Fruit fly (Drosophila melanogaster) whole organism, embryonic: ENCODE results near the gene CG10841.

Source experiments
- B-H2 ChIP-seq: fragments of 200-800 bp; sonication (Bioruptor generic); optimal IDR thresholded peaks from 2 replicates; lab custom pipeline; 2018; ENCODE audit warnings: missing biosample characterization, mild to moderate bottlenecking, missing genetic modification characterization
- CG12942 ChIP-seq: fragments of 200-800 bp; sonication (Bioruptor generic); optimal IDR thresholded peaks from 3 replicates; lab custom pipeline; 2016; ENCODE audit warnings: missing biosample characterization, missing genetic modification characterization
- CG18011 ChIP-seq: fragments of 200-800 bp; sonication (Bioruptor generic); optimal IDR thresholded peaks from 2 replicates; lab custom pipeline; 2017; ENCODE audit warnings: missing biosample characterization, missing genetic modification characterization, mild to moderate bottlenecking, moderate library complexity, missing genotype
- CG18476 ChIP-seq: fragments of 200-800 bp; sonication (Bioruptor generic); optimal IDR thresholded peaks from 2 replicates; lab custom pipeline; 2016; ENCODE audit warnings: missing biosample characterization, mild to moderate bottlenecking, missing genetic modification characterization
- GATAe ChIP-seq: fragments of 200-800 bp; sonication (Bioruptor generic); conservative IDR thresholded peaks from 2 replicates; pipeline ENCODE4 v1.3.6; 2022; ENCODE audit warnings: missing biosample characterization, missing genetic modification characterization
- Sry-δ ChIP-seq: fragments of 200-800 bp; sonication (Bioruptor generic); optimal IDR thresholded peaks from 2 replicates; lab custom pipeline; 2016; ENCODE audit warnings: missing biosample characterization, missing genetic modification characterization
- corto ChIP-seq: fragments of 200-800 bp; sonication (Bioruptor generic); optimal IDR thresholded peaks from 2 replicates; lab custom pipeline; 2016; ENCODE audit warnings: missing biosample characterization, mild to moderate bottlenecking, missing genetic modification characterization, moderate library complexity
- danr ChIP-seq: fragments of 200-800 bp; sonication (Bioruptor generic); IDR thresholded peaks from 2 replicates; pipeline ENCODE4 v1.3.6; 2022; ENCODE audit warnings: missing biosample characterization, missing genetic modification characterization
- dimm ChIP-seq: fragments of 200-800 bp; sonication (Bioruptor generic); IDR thresholded peaks from 2 replicates; pipeline ENCODE4 v1.3.6; 2022; ENCODE audit warnings: missing biosample characterization, missing genetic modification characterization
- pzg ChIP-seq: fragments of 200-800 bp; sonication (Bioruptor generic); optimal IDR thresholded peaks from 3 replicates; lab custom pipeline; 2018; ENCODE audit warnings: missing biosample characterization, mild to moderate bottlenecking, missing genetic modification characterization, moderate library complexity
- zen ChIP-seq: fragments of 200-800 bp; sonication (Bioruptor generic); optimal IDR thresholded peaks from 3 replicates; lab custom pipeline; 2018; ENCODE audit warnings: missing biosample characterization, mild to moderate bottlenecking, missing genetic modification characterization, moderate library complexity
- zen2 ChIP-seq: fragments of 200-800 bp; sonication (Bioruptor generic); IDR thresholded peaks from 3 replicates; pipeline ENCODE4 v1.3.6; 2022; ENCODE audit warnings: missing biosample characterization, missing genetic modification characterization; ENCODE audit not compliant: partially characterized antibody

The CG10841 gene

dm6 chr3R:13683624-13684568 is 52.2 kb downstream of the CG10841 start, which contains the start of gene flfl (continued):
- no peak for TF ChIP-seq zen
- peak; percentile 90 for TF ChIP-seq Sry-δ (GFP tag; lab: Kevin White, UChicago)
- TF ChIP-seq CG12942 (GFP tag; lab: Kevin White, UChicago): no peak
- no peak for TF ChIP-seq corto (GFP tag; lab: Kevin White, UChicago)
- TF ChIP-seq CG18476 (GFP tag; lab: Kevin White, UChicago): no peak
- no peak for TF ChIP-seq dimm (GFP tag; lab: Robert Waterston, UW)
- no peak for TF ChIP-seq zen2
- TF ChIP-seq GATAe (GFP tag; lab: Robert Waterston, UW): no peak
- TF ChIP-seq danr: no peak
- TF ChIP-seq CG18011 (GFP tag; lab: Kevin White, UChicago): peak; percentile 21
- peak; percentile 91 for TF ChIP-seq pzg (GFP tag; lab: Kevin White, UChicago)
- TF ChIP-seq B-H2 (GFP tag; lab: Kevin White, UChicago): no peak
- TF ChIP-seq, all 482 proteins: peak for 118
